Fruit fly (Drosophila melanogaster): ENCODE data around the gene CG43061.
"Not testable (repeated sequence)": the region's sequence is repeated elsewhere in the genome, so short reads cannot be mapped to it uniquely, and the experiment has no call there.

CG43061 gene

DNA sequence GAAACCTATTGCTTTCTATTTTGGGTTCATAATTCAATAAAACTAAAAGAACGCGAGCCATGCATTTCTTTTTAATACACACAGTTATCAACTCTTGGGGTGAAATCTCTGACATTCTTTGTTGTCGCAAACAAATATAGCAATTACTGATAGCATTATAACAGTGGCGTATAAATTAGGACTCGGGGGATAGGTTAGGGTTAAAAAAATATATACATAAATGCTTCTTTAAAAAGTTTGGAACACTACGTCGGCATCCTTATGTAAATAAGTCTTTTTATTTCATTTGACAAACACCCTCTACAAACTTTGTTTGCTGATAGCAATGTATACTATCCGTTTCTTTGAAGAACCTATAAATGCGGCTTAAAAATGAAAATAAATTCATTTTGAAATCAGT is 8.6 kb upstream of the CG43061 start, which contains the start of gene CG43060 (continued):
- no peak for TF ChIP-seq CG10631 (GFP tag; optimal IDR thresholded peaks at IDR 0.05)
- peak; percentile 15 for TF ChIP-seq CG10669 (GFP tag; optimal IDR thresholded peaks at IDR 0.05)
- TF ChIP-seq Ets96B (tag; optimal IDR thresholded peaks at IDR 0.05) = peak; percentile 30
- 0 out of 2 replicates have a peak, but pooled peaks have one; percentile 18 for TF ChIP-seq Gug (GFP tag; IDR thresholded peaks at IDR 0.05)

DNA sequence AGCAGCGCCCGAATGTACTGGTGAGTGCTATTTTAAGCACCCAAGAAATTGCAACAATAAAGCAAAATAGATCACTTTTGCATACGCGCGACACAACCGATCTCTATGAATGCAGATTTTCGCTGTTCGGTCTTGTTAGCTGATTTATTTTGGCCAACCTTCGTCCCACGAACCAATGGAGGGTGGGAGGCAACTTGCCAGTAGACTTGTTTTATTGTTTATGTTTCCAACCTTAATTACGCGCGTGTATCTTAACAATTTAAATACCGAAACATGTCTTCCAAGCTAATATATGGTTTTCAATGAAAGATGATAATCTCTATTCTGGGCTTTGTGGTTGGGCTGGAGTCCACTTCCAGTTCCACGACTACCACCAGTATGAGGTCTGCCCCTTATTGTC is 606 bp upstream of the CG43061 start, which contains the start of gene CG43618:
CG43618 (plus strand) TSS at position 301 of the 400 bp plus-strand sequence.
- not testable (repeated sequence) for TF ChIP-seq Gug (GFP tag; IDR thresholded peaks at IDR 0.05); Met (GFP tag; optimal IDR thresholded peaks at IDR 0.05); CG10669 (GFP tag; optimal IDR thresholded peaks at IDR 0.05)

DNA sequence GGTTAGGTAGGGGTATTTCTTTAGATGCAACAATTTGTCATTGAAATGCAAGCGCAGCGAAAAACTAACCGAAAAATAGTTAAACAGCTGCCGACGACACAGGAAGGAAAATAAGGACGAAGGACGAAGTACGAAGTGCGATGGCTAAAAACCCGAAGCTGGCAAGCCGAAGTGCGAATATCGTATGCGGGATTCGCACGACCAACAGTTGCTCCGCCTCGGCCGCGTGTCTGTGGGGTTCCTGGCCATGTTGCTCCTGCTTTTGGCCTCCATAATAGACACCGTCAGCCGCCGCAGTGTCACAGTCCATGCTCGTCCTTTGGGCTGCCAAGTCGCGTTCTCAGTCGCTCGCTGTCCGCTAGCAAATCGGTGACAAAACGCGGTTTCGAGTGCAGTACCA is 9.5 kb downstream of the CG43061 start, which contains the start of gene mAChR-B:
mAChR-B (plus strand) TSS at position 301 of the 400 bp plus-strand sequence.
- TF ChIP-seq CG15336 (GFP tag; IDR thresholded peaks at IDR 0.05) (no peak), CG6163 (GFP tag; IDR thresholded peaks at IDR 0.05) (0 out of 3 replicates have a peak, but pooled peaks have one; percentile 9)

DNA sequence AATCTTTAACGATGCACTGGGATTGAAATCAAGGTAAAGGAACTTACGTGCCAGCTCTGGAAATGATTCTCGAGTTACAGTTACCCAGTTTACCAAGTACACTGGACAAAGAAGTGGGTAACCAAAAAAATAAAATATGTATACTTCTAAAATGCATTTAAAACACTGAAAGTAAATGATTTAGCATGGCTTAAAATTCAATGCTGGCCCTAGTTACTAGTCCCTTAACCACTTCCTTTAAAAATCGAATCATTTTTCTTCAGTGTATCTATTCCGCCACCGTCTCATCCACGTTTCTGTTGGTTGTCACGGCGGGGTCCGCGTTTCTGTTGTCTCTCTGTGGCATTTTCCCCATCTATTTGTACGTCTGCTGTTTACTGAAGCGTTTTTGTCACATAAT is 23.2 kb downstream of the CG43061 start:
- TF ChIP-seq CG6854 (GFP tag; optimal IDR thresholded peaks at IDR 0.05) (no peak), CG6276 (GFP tag; optimal IDR thresholded peaks at IDR 0.05) (peak; percentile 1), CG6808 (GFP tag; optimal IDR thresholded peaks at IDR 0.05) (no peak), CG11762 (GFP tag; optimal IDR thresholded peaks at IDR 0.05; ENCODE audit: insufficient read depth) (no peak), spab (GFP tag; optimal IDR thresholded peaks at IDR 0.05) (peak; percentile 3), CG8632 (GFP tag; optimal IDR thresholded peaks at IDR 0.05) (no peak), Eip93F (GFP tag; optimal IDR thresholded peaks at IDR 0.05) (no peak), CG3919 (GFP tag; optimal IDR thresholded peaks at IDR 0.05) (peak; percentile 7), CG10631 (GFP tag; optimal IDR thresholded peaks at IDR 0.05) (peak; percentile 5), cyc (GFP tag; optimal IDR thresholded peaks at IDR 0.05) (no peak), Hr4 (GFP tag; optimal IDR thresholded peaks at IDR 0.05) (peak; percentile 17), CG9139 (GFP tag; optimal IDR thresholded peaks at IDR 0.05) (no peak), topi (GFP tag; optimal IDR thresholded peaks at IDR 0.05) (peak; percentile 3), Eip78C (GFP tag) (peak; percentile 76), ss (GFP tag; optimal IDR thresholded peaks at IDR 0.05) (peak in 1 of 2 experiments; percentile 4), CG32006 (GFP tag; optimal IDR thresholded peaks at IDR 0.05) (peak; percentile 43), achi (GFP tag; optimal IDR thresholded peaks at IDR 0.05) (peak; percentile 32), CG11902 (GFP tag; optimal IDR thresholded peaks at IDR 0.05) (no peak), CG31627 (GFP tag; optimal IDR thresholded peaks at IDR 0.05) (peak; percentile 14), dac (GFP tag; optimal IDR thresholded peaks at IDR 0.05) (no peak), Hr38 (GFP tag; optimal IDR thresholded peaks at IDR 0.05) (no peak), svp (GFP tag) (peak; percentile 58), salr (GFP tag; optimal IDR thresholded peaks at IDR 0.05) (no peak), CG3032 (tag; optimal IDR thresholded peaks at IDR 0.05) (peak; percentile 31), OdsH (GFP tag; optimal IDR thresholded peaks at IDR 0.05) (peak; percentile 24), pdm3 (GFP tag; optimal IDR thresholded peaks at IDR 0.05) (peak; percentile 28), CG15336 (GFP tag; IDR thresholded peaks at IDR 0.05) (peak; percentile 34; the same call in 1 of the 2 replicates), Hr39 (GFP tag; optimal IDR thresholded peaks at IDR 0.05) (peak; percentile 12), Ets96B (tag; optimal IDR thresholded peaks at IDR 0.05) (peak; percentile 33)

DNA sequence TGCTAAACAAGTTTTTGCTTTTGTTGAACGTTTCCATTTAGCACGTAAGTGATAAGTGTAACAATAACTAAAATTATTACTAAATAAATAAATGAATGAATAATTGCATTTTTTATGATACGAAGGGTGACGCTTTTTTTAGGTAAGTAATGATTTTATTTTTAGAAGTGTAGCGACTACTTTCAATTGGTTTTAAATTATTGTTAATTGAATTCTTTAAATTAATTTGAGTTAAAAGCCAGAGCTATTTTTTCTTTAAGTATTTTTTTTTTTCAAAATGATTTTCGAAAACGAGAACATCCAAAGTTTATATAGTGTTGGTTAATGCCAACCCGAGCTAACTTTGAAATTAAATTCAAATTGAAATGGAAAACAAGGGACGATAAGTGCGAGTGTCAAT is 37.5 kb downstream of the CG43061 start, which contains the start of gene CG7910:
CG7910 (plus strand) TSS at position 301 of the 400 bp plus-strand sequence.
- TF ChIP-seq svp (GFP tag) = no peak
- no peak for TF ChIP-seq Sox15 (GFP tag; optimal IDR thresholded peaks at IDR 0.05)
- no peak for TF ChIP-seq CG6276 (GFP tag; optimal IDR thresholded peaks at IDR 0.05)
- TF ChIP-seq pdm3 (GFP tag; optimal IDR thresholded peaks at IDR 0.05) = no peak
- TF ChIP-seq fkh (GFP tag; optimal IDR thresholded peaks at IDR 0.05) = no peak
- TF ChIP-seq CG8119 (GFP tag; IDR thresholded peaks at IDR 0.05) = no peak
- no peak for TF ChIP-seq Hr4 (GFP tag; optimal IDR thresholded peaks at IDR 0.05)
- no peak for TF ChIP-seq Gug (GFP tag; IDR thresholded peaks at IDR 0.05)
- no peak for TF ChIP-seq CG32006 (GFP tag; optimal IDR thresholded peaks at IDR 0.05)
- TF ChIP-seq CG3032 (tag; optimal IDR thresholded peaks at IDR 0.05) = no peak
- no peak for TF ChIP-seq CG7368 (GFP tag; optimal IDR thresholded peaks at IDR 0.05)
- TF ChIP-seq CG10669 (GFP tag; optimal IDR thresholded peaks at IDR 0.05) = no peak
